Fruit fly (Drosophila melanogaster): ENCODE results near the gene CG3604.

DNA sequence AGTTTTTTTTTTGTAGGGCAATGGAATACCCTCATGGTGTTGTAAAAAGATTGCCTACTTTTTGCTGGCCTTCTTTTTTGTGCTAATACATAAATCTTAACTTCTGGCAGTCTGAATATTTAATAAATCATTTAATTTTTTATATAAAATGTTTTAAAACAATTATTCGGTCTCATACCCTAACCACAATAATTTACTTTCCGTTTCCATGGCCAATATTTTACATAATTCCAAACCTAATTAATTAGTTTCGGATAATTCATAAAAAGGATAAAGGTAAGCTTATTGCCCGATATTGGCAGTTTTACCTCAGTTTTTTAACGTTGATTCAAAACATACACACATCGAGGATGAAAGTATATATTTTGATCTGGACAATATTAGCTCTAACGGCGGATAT lies 2.2 kb upstream of the CG3604 start, which contains the start of gene CG42465:
- TF ChIP-seq CG8159 (tag; optimal IDR thresholded peaks at IDR 0.05), result no peak
- TF ChIP-seq CG34367 (tag; optimal IDR thresholded peaks at IDR 0.05), result no peak
- TF ChIP-seq Snoo (tag; optimal IDR thresholded peaks at IDR 0.05), result no peak
- TF ChIP-seq Ets98B (GFP tag; IDR thresholded peaks at IDR 0.05), result no peak
- TF ChIP-seq fd96Ca (GFP tag; IDR thresholded peaks at IDR 0.05), result no peak

Data from whole organism, pupa.